Worm (Caenorhabditis elegans): ENCODE data around the gene C04C3.6.

The C04C3.6 gene

ce11 chrIV:3385337-3386215 lies 36.8 kb downstream of the C04C3.6 start, which contains the start of gene mai-2 (continued):
- peak; percentile 21 to 74 (median 32) for TF ChIP-seq ceh-82 (tag; optimal IDR thresholded peaks at IDR 0.05)
- TF ChIP-seq nhr-85 (tag), result peak; percentile 63
- TF ChIP-seq ets-5 (GFP tag; IDR thresholded peaks at IDR 0.05), result no peak
- no peak for TF ChIP-seq aha-1 (tag; optimal IDR thresholded peaks at IDR 0.05)
- peak in 1 of 2 experiments; percentile 45 for TF ChIP-seq mdl-1 (tag; optimal IDR thresholded peaks at IDR 0.05)
- TF ChIP-seq ceh-63 (GFP tag; optimal IDR thresholded peaks at IDR 0.05), result no peak
- peak; percentile 21 for TF ChIP-seq fkh-10 (GFP tag; optimal IDR thresholded peaks at IDR 0.05)
- TF ChIP-seq lin-15B (tag; optimal IDR thresholded peaks at IDR 0.05), result peak; percentile 61
- no peak for TF ChIP-seq C04F5.9 (tag; optimal IDR thresholded peaks at IDR 0.05)
- peak; percentile 59 for TF ChIP-seq fkh-8 (tag; optimal IDR thresholded peaks at IDR 0.05)
- peak; percentile 61 to 94 for TF ChIP-seq efl-1 (optimal IDR thresholded peaks at IDR 0.05)
- TF ChIP-seq efl-1 (GFP tag; optimal IDR thresholded peaks at IDR 0.05 in 1 of 2), result peak; percentile 94 to 99
- peak; percentile 26 for TF ChIP-seq snpc-4 (tag; optimal IDR thresholded peaks at IDR 0.05)
- TF ChIP-seq hlh-4 (tag; optimal IDR thresholded peaks at IDR 0.05), result no peak
- TF ChIP-seq ces-1 (GFP tag; optimal IDR thresholded peaks at IDR 0.05), result no peak
- no peak for TF ChIP-seq nhr-84 (tag; optimal IDR thresholded peaks at IDR 0.05)
- no peak for TF ChIP-seq egl-27 (tag; optimal IDR thresholded peaks at IDR 0.05)
- peak; percentile 36 for TF ChIP-seq lir-3 (tag; optimal IDR thresholded peaks at IDR 0.05; ENCODE audit: poor library complexity)
- peak; percentile 12 for TF ChIP-seq pax-3 (tag; optimal IDR thresholded peaks at IDR 0.05)
- no peak for TF ChIP-seq pag-3 (tag; optimal IDR thresholded peaks at IDR 0.05; ENCODE audit: borderline replicate concordance, insufficient read depth)
- TF ChIP-seq nhr-12 (tag; optimal IDR thresholded peaks at IDR 0.05), result no peak
- TF ChIP-seq nhr-90 (tag; optimal IDR thresholded peaks at IDR 0.05; ENCODE audit: poor library complexity), result peak; percentile 41
- no peak for TF ChIP-seq zip-4 (GFP tag; optimal IDR thresholded peaks at IDR 0.05)
- TF ChIP-seq efl-3 (GFP tag; optimal IDR thresholded peaks at IDR 0.05), result no peak
- TF ChIP-seq sox-4 (tag; optimal IDR thresholded peaks at IDR 0.05), result no peak
- TF ChIP-seq nhr-11 (tag; optimal IDR thresholded peaks at IDR 0.05), result peak; percentile 18
- peak; percentile 20 for TF ChIP-seq aly-2 (tag; optimal IDR thresholded peaks at IDR 0.05)
- peak; percentile 53 for TF ChIP-seq C16A3.4 (tag; optimal IDR thresholded peaks at IDR 0.05)
- no peak for TF ChIP-seq zag-1 (tag; optimal IDR thresholded peaks at IDR 0.05)
- TF ChIP-seq ztf-11 (tag; optimal IDR thresholded peaks at IDR 0.05), result peak in 1 of 2 experiments; percentile 12
- no peak for TF ChIP-seq nhr-237 (tag; optimal IDR thresholded peaks at IDR 0.05)
- peak; percentile 57 for TF ChIP-seq lin-13 (GFP tag; optimal IDR thresholded peaks at IDR 0.05)
- TF ChIP-seq lin-39 (tag; optimal IDR thresholded peaks at IDR 0.05), result peak; percentile 18
- TF ChIP-seq isw-1 (GFP tag; IDR thresholded peaks at IDR 0.05), result peak; percentile 37; the same call in 1 of the 2 replicates
- TF ChIP-seq fos-1 (tag; optimal IDR thresholded peaks at IDR 0.05), result peak; percentile 58
- peak; percentile 14 for TF ChIP-seq dsc-1 (tag; optimal IDR thresholded peaks at IDR 0.05)
- peak; percentile 94 to 96 for TF ChIP-seq lin-35 (GFP tag; optimal IDR thresholded peaks at IDR 0.05)
- TF ChIP-seq mef-2 (tag; optimal IDR thresholded peaks at IDR 0.05), result no peak
- 0 out of 2 replicates have a peak, but pooled peaks have one; percentile 34 for TF ChIP-seq unc-98 (GFP tag; IDR thresholded peaks at IDR 0.05)
- peak; percentile 73 for TF ChIP-seq nhr-47 (tag; optimal IDR thresholded peaks at IDR 0.05)
- peak; percentile 27 for TF ChIP-seq blmp-1 (tag; optimal IDR thresholded peaks at IDR 0.05)
- no peak; the same call in 1 of the 2 replicates for TF ChIP-seq grh-1 (GFP tag; IDR thresholded peaks at IDR 0.05)
- no peak for TF ChIP-seq tlp-1 (tag; optimal IDR thresholded peaks at IDR 0.05)
- TF ChIP-seq ztf-4 (tag; optimal IDR thresholded peaks at IDR 0.05), result no peak
- TF ChIP-seq ama-1 (optimal IDR thresholded peaks at IDR 0.05), result no peak
- no peak for TF ChIP-seq nhr-76 (tag; optimal IDR thresholded peaks at IDR 0.05)
- no peak for TF ChIP-seq hpl-2 (GFP tag; optimal IDR thresholded peaks at IDR 0.05)
- peak; percentile 66 for TF ChIP-seq nhr-20 (tag; optimal IDR thresholded peaks at IDR 0.05)
- peak; percentile 10; the same call in 1 of the 2 replicates for TF ChIP-seq ceh-88 (GFP tag; IDR thresholded peaks at IDR 0.05)
- TF ChIP-seq skn-1 (tag; optimal IDR thresholded peaks at IDR 0.05), result peak; percentile 57
- peak in 2 of 6 experiments; percentile 28 to 29 for TF ChIP-seq elt-3 (tag; optimal IDR thresholded peaks at IDR 0.05)

Measured in whole organism, L1 larva.